Worm (Caenorhabditis elegans): Measurements from ENCODE around the gene C04G6.4.

Gene C04G6.4

DNA sequence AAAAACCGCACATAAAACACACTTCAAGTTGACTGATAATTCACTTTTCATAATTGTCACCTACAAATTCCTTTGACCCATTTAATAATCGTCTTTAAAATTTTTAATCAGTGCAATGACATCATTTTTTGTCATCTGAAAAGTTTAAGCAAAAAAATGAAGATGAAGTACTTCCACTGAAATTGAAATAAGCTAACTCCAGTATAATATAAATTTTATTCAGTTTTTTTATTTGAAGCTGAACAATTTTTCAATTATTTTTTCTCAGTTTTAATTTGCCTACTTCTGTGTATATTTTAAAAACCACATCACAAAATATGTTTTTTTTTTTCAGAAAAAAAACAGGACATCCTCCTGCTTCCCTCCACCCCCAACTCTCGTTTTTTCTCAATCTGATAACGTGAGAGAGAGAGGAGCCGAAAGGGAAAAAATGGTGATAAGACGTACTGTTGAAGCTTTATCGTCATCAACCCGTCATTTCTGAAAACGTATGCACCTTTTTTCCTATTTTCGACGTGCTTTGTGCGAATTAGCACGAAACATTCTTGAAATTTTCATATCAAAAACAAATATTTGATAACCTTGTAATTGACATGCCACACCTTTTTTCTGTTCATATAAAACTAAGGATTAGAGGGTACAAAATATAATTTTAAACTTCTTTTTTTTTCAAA lies 20.7 kb upstream of the C04G6.4 start, which contains the start of the genes C04G6.11 and mpk-2:
C04G6.11 (minus strand) TSS at position 51 of the 674 bp plus-strand sequence.
mpk-2 (plus strand) TSS at position 335 of the 674 bp plus-strand sequence.
- TF ChIP-seq elt-2 (tag; optimal IDR thresholded peaks at IDR 0.05) = peak; percentile 95
- no peak for TF ChIP-seq mab-9 (GFP tag; IDR thresholded peaks at IDR 0.05)
- peak; percentile 12 for TF ChIP-seq blmp-1 (tag; optimal IDR thresholded peaks at IDR 0.05)
- TF ChIP-seq lin-35 (GFP tag; optimal IDR thresholded peaks at IDR 0.05) = peak in 1 of 2 experiments; percentile 9

DNA sequence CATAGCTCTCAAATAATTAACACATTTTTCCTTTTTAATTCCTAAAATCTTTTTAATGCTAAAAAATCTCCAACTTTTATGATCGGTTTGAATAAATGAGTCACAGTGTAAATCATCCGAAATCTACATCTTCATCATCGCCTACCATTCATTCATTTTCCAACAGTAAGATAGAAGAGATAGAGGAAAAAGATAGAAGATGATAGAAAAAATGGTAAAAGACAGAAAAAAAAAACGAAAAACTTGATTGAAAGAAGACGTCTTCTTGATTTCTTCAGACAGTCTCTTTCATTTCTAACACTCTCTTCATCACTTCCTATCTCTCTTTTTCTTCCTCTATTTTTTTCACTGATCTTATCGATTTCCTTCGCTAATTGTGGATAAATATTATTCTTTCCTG lies 19.9 kb upstream of the C04G6.4 start:
- TF ChIP-seq nhr-85 (tag) (peak; percentile 81), nhr-90 (tag; optimal IDR thresholded peaks at IDR 0.05; ENCODE audit: poor library complexity) (no peak), tbx-2 (tag; optimal IDR thresholded peaks at IDR 0.05) (no peak), blmp-1 (tag; optimal IDR thresholded peaks at IDR 0.05) (peak; percentile 48), mdl-1 (tag; optimal IDR thresholded peaks at IDR 0.05) (no peak), dpl-1 (GFP tag; optimal IDR thresholded peaks at IDR 0.05) (peak in 1 of 3 experiments; percentile 6), C34B4.2 (tag; optimal IDR thresholded peaks at IDR 0.05) (no peak), vab-15 (tag; optimal IDR thresholded peaks at IDR 0.05) (no peak), lin-35 (GFP tag; optimal IDR thresholded peaks at IDR 0.05) (no peak), alr-1 (tag; optimal IDR thresholded peaks at IDR 0.05; ENCODE audit: borderline replicate concordance) (no peak), grh-1 (GFP tag; IDR thresholded peaks at IDR 0.05) (no peak), lin-14 (GFP tag; optimal IDR thresholded peaks at IDR 0.05) (peak; percentile 62), rnt-1 (tag; optimal IDR thresholded peaks at IDR 0.05) (no peak)

DNA sequence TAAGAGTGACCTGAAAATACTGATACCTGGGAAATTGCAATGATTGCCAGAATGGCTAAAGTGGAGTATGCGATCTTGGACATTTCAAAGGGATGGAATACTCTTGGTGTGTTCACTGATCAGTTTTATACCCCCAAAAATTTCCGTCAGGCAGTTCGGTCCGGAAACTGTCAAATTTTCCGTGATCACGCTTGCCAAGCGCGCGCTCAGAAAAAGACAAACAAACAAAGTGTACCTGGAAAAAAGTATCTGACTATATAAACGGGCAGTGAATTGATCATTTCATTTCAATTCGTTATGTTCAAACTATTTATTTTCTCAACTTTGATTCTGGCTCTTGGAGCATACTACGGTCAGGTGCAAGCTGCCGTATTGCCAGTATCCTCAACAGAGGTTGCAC lies 18.5 kb upstream of the C04G6.4 start, which contains the start of the genes idpb-3 and idpb-1:
idpb-3 (minus strand) TSS at position 101 of the 400 bp plus-strand sequence.
idpb-1 (plus strand) TSS at position 284 of the 400 bp plus-strand sequence.
- no peak for TF ChIP-seq mab-9 (GFP tag; IDR thresholded peaks at IDR 0.05)
- TF ChIP-seq unc-30 (tag; optimal IDR thresholded peaks at IDR 0.05) = no peak
- no peak for TF ChIP-seq unc-62 (GFP tag; optimal IDR thresholded peaks at IDR 0.05)
- no peak for TF ChIP-seq efl-1 (optimal IDR thresholded peaks at IDR 0.05)
- peak in 1 of 2 experiments; percentile 53 for TF ChIP-seq efl-1 (GFP tag; optimal IDR thresholded peaks at IDR 0.05 in 1 of 2)
- no peak for TF ChIP-seq nhr-28 (tag; optimal IDR thresholded peaks at IDR 0.05)
- no peak for TF ChIP-seq snu-23 (GFP tag; optimal IDR thresholded peaks at IDR 0.05)
- no peak for TF ChIP-seq isw-1 (GFP tag; IDR thresholded peaks at IDR 0.05)
- no peak for TF ChIP-seq nhr-19 (GFP tag; conservative IDR thresholded peaks at IDR 0.05)
- TF ChIP-seq Y116A8C.19 (tag; optimal IDR thresholded peaks at IDR 0.05; ENCODE audit: borderline replicate concordance) = no peak

DNA sequence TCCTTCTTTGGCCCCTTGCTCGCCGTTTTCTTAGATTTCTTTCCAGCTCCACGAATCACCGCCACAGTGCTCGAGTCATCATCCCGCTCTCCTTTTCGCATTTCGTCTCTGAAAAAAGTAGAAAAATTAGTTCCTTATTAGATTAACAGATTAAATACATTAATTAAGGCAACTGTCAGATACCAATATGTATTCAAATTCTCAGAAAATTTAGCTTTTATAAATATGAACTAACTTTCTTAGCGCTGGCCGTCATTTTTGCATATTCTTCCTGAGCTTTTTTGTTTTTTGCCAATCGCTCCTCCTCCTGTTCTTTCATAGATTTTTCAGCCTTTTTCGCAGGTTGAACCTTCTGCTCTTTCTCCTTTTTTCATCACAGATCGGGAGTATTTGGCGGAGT lies 16.4 kb upstream of the C04G6.4 start, which contains the start of gene C04G6.6:
C04G6.6 (minus strand) TSS at position 101 of the 400 bp plus-strand sequence.
- no peak for TF ChIP-seq lsy-2 (tag; optimal IDR thresholded peaks at IDR 0.05)
- TF ChIP-seq egl-27 (tag; optimal IDR thresholded peaks at IDR 0.05) = no peak
- TF ChIP-seq hlh-4 (tag; optimal IDR thresholded peaks at IDR 0.05) = no peak
- TF ChIP-seq F16B12.6 (tag; optimal IDR thresholded peaks at IDR 0.05) = no peak
- no peak for TF ChIP-seq ceh-90 (tag; optimal IDR thresholded peaks at IDR 0.05)
- no peak for TF ChIP-seq isw-1 (GFP tag; IDR thresholded peaks at IDR 0.05)
- no peak for TF ChIP-seq unc-98 (GFP tag; IDR thresholded peaks at IDR 0.05)
- TF ChIP-seq tbx-2 (tag; optimal IDR thresholded peaks at IDR 0.05) = no peak
- TF ChIP-seq ceh-88 (GFP tag; IDR thresholded peaks at IDR 0.05) = no peak
- no peak for TF ChIP-seq C16A3.4 (tag; optimal IDR thresholded peaks at IDR 0.05)
- no peak for TF ChIP-seq C34B4.2 (tag; optimal IDR thresholded peaks at IDR 0.05)
- no peak for TF ChIP-seq ztf-4 (tag; optimal IDR thresholded peaks at IDR 0.05)
- TF ChIP-seq fkh-8 (tag; optimal IDR thresholded peaks at IDR 0.05) = no peak
- TF ChIP-seq snu-23 (GFP tag; optimal IDR thresholded peaks at IDR 0.05) = no peak
- no peak for TF ChIP-seq nhr-47 (tag; optimal IDR thresholded peaks at IDR 0.05)
